Worm (Caenorhabditis elegans) whole organism, L3 larva: ENCODE data around the gene C51E3.9.

Source experiments
- R02D3.7 ChIP-seq: fragments of 150-350 bp; optimal IDR thresholded peaks from 2 replicates; lab custom pipeline; 2014; ENCODE audit warnings: missing biosample characterization, missing genetic modification characterization
- ama-1 ChIP-seq: fragments of 150-350 bp; optimal IDR thresholded peaks from 2 replicates; lab custom pipeline; 2018
- ceh-16 ChIP-seq: sonication (generic microtip); optimal IDR thresholded peaks from 2 replicates; lab custom pipeline; 2017; ENCODE audit warnings: missing biosample characterization, missing genetic modification characterization
- ceh-28 ChIP-seq: fragments of 150-350 bp; optimal IDR thresholded peaks from 2 replicates; lab custom pipeline; 2014; ENCODE audit warnings: missing biosample characterization, missing genetic modification reagents, missing genetic modification characterization
- ceh-82 ChIP-seq: fragments of 150-350 bp; optimal IDR thresholded peaks from 2 replicates; lab custom pipeline; 2014; ENCODE audit warnings: missing biosample characterization, missing genetic modification characterization
- daf-12 ChIP-seq: fragments of 150-350 bp; optimal IDR thresholded peaks from 2 replicates; lab custom pipeline; 2014; ENCODE audit warnings: missing biosample characterization, missing genetic modification reagents, missing genetic modification characterization
- egl-27 ChIP-seq: sonication (generic microtip); optimal IDR thresholded peaks from 4 replicates; lab custom pipeline; 2017; ENCODE audit warnings: missing biosample characterization, missing genetic modification reagents, missing genetic modification characterization
- egl-5 ChIP-seq: fragments of 150-350 bp; optimal IDR thresholded peaks from 2 replicates; lab custom pipeline; 2017; ENCODE audit warnings: missing biosample characterization, missing genetic modification reagents, missing genetic modification characterization, inconsistent platforms
- elt-1 ChIP-seq: fragments of 150-350 bp; optimal IDR thresholded peaks from 2 replicates; lab custom pipeline; 2014; ENCODE audit warnings: missing biosample characterization, missing genetic modification characterization
- elt-2 ChIP-seq: sonication (generic microtip); optimal IDR thresholded peaks from 2 replicates; lab custom pipeline; 2016; ENCODE audit warnings: missing genetic modification reagents, mild to moderate bottlenecking, missing genetic modification characterization, missing compliant biosample characterization
- elt-3 ChIP-seq, 3 experiments: fragments of 150-350 bp in 1 of 3; sonication (generic microtip) in 2 of 3; optimal IDR thresholded peaks; 2 replicates in 2 of 3; 4 replicates in 1 of 3; lab custom pipeline; 2014 to 2017; ENCODE audit warnings: missing biosample characterization in 3 of 3, missing genetic modification characterization in 3 of 3
- eor-1 ChIP-seq, 2 experiments: fragments of 150-350 bp; optimal IDR thresholded peaks; 2 replicates each; lab custom pipeline; 2014 to 2018; ENCODE audit warnings: missing biosample characterization in 2 of 2, missing genetic modification characterization in 2 of 2
- fkh-10 ChIP-seq: sonication (generic microtip); optimal IDR thresholded peaks from 2 replicates; lab custom pipeline; 2017; ENCODE audit warnings: missing biosample characterization, missing genetic modification reagents, missing genetic modification characterization
- fkh-2 ChIP-seq: fragments of 150-350 bp; optimal IDR thresholded peaks from 2 replicates; lab custom pipeline; 2014; ENCODE audit warnings: missing biosample characterization, missing genetic modification reagents, missing genetic modification characterization
- fos-1 ChIP-seq: fragments of 150-350 bp; optimal IDR thresholded peaks from 2 replicates; lab custom pipeline; 2014; ENCODE audit warnings: missing biosample characterization, missing genetic modification characterization
- jun-1 ChIP-seq: fragments of 150-350 bp; optimal IDR thresholded peaks from 2 replicates; lab custom pipeline; 2014; ENCODE audit warnings: missing biosample characterization, missing genetic modification reagents, missing genetic modification characterization
- lin-15B ChIP-seq: fragments of 150-350 bp; optimal IDR thresholded peaks from 2 replicates; lab custom pipeline; 2014; ENCODE audit warnings: missing biosample characterization, missing genetic modification characterization
- lin-39 ChIP-seq: fragments of 150-350 bp; optimal IDR thresholded peaks from 2 replicates; lab custom pipeline; 2018; ENCODE audit warnings: missing biosample characterization, missing genetic modification reagents, missing genetic modification characterization
- lsy-12 ChIP-seq: sonication (generic microtip); optimal IDR thresholded peaks from 2 replicates; lab custom pipeline; 2016; ENCODE audit warnings: mild to moderate bottlenecking, missing genetic modification characterization, missing compliant biosample characterization
- mdl-1 ChIP-seq: fragments of 150-350 bp; optimal IDR thresholded peaks from 2 replicates; lab custom pipeline; 2014; ENCODE audit warnings: missing biosample characterization, missing genetic modification characterization
- mml-1 ChIP-seq: fragments of 150-350 bp; sonication (generic microtip); optimal IDR thresholded peaks from 3 replicates; lab custom pipeline; 2014; ENCODE audit warnings: missing biosample characterization, missing genetic modification characterization
- nhr-12 ChIP-seq: fragments of 150-350 bp; optimal IDR thresholded peaks from 2 replicates; lab custom pipeline; 2014; ENCODE audit warnings: missing biosample characterization, missing genetic modification characterization
- nhr-23 ChIP-seq: fragments of 150-350 bp; optimal IDR thresholded peaks from 2 replicates; lab custom pipeline; 2014; ENCODE audit warnings: missing biosample characterization, missing genetic modification reagents, missing genetic modification characterization
- nhr-237 ChIP-seq: fragments of 150-350 bp; optimal IDR thresholded peaks from 2 replicates; lab custom pipeline; 2014; ENCODE audit warnings: missing biosample characterization, missing genetic modification characterization
- nhr-67 ChIP-seq: fragments of 150-350 bp; optimal IDR thresholded peaks from 2 replicates; lab custom pipeline; 2014; ENCODE audit warnings: missing biosample characterization, missing genetic modification characterization
- nhr-76 ChIP-seq: fragments of 150-350 bp; sonication (generic microtip); optimal IDR thresholded peaks from 5 replicates; lab custom pipeline; 2014; ENCODE audit warnings: missing biosample characterization, missing genetic modification characterization
- nhr-77 ChIP-seq: fragments of 150-350 bp; optimal IDR thresholded peaks from 2 replicates; lab custom pipeline; 2014; ENCODE audit warnings: missing biosample characterization, missing genetic modification characterization
- pha-4 ChIP-seq: fragments of 150-350 bp; optimal IDR thresholded peaks from 2 replicates; lab custom pipeline; 2014; ENCODE audit warnings: missing biosample characterization, missing genetic modification reagents, missing genetic modification characterization
- pqm-1 ChIP-seq: fragments of 150-350 bp; optimal IDR thresholded peaks from 2 replicates; lab custom pipeline; 2017; ENCODE audit warnings: missing biosample characterization, missing genetic modification characterization, inconsistent platforms
- sea-2 ChIP-seq: fragments of 150-350 bp; sonication (generic microtip); optimal IDR thresholded peaks from 4 replicates; lab custom pipeline; 2014; ENCODE audit warnings: missing biosample characterization, missing genetic modification reagents, missing genetic modification characterization
- snpc-4 ChIP-seq: fragments of 150-350 bp; optimal IDR thresholded peaks from 2 replicates; lab custom pipeline; 2014; ENCODE audit warnings: missing biosample characterization, missing genetic modification characterization
- tbx-2 ChIP-seq: sonication (generic microtip); optimal IDR thresholded peaks from 2 replicates; lab custom pipeline; 2016; ENCODE audit warnings: mild to moderate bottlenecking, missing genetic modification characterization, missing compliant biosample characterization
- unc-39 ChIP-seq: sonication (generic microtip); optimal IDR thresholded peaks from 4 replicates; lab custom pipeline; 2017; ENCODE audit warnings: missing biosample characterization, missing genetic modification characterization
- zag-1 ChIP-seq: fragments of 150-350 bp; optimal IDR thresholded peaks from 2 replicates; lab custom pipeline; 2014; ENCODE audit warnings: missing biosample characterization, missing genetic modification characterization
- ztf-11 ChIP-seq: fragments of 150-350 bp; optimal IDR thresholded peaks from 2 replicates; lab custom pipeline; 2014; ENCODE audit warnings: missing biosample characterization, missing genetic modification characterization
- ztf-4 ChIP-seq: fragments of 150-350 bp; optimal IDR thresholded peaks from 2 replicates; lab custom pipeline; 2014; ENCODE audit warnings: missing biosample characterization, missing genetic modification characterization

The C51E3.9 gene

ce11 chrV:10105412-10105811 lies 40.3 kb upstream of the C51E3.9 start, which contains the start of gene C08B6.2:
C08B6.2 (plus strand) TSS chrV:10105712.
- TF ChIP-seq tbx-2 (no peak), nhr-76 (no peak), egl-27 (tag; lab: Kevin White, UChicago) (no peak), mdl-1 (no peak), daf-12 (tag; lab: Kevin White, UChicago) (no peak), unc-39 (tag; lab: Kevin White, UChicago) (no peak), pha-4 (tag; lab: Kevin White, UChicago) (no peak), nhr-12 (tag; lab: Kevin White, UChicago) (no peak), nhr-23 (no peak)
- TF ChIP-seq, all 47 proteins: peak for 0

DNA sequence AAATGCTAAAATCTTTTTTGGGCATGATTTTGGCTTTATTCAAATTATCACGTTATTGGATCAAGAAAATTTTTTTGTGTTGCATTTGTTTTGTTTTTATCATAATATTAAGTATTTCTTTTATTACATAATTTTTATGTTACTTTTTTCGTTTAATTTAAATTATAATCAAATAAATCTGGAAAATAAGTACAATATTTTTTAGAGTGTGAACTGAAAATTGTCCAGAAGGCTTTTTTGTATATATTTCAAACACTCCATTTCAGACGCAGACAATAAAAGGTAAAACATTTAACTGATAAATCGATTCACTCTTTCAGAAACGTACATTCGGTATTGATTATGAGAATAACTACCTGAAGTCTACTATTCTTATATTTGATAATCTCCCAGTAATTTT lies 38.4 kb upstream of the C51E3.9 start, which contains the start of gene C08B6.11:
Gene C08B6.11 (plus strand): TSS at position 301 of the 400 bp plus-strand sequence.
- TF ChIP-seq ama-1 (lab: Kevin White, UChicago) (no peak), egl-5 (tag; lab: Kevin White, UChicago) (no peak), egl-27 (tag; lab: Kevin White, UChicago) (no peak), fkh-10 (GFP tag; lab: Kevin White, UChicago) (no peak), elt-3 (tag; optimal IDR thresholded peaks at IDR 0.05; lab: Kevin White, UChicago) (no peak), eor-1 (tag; optimal IDR thresholded peaks at IDR 0.05; lab: Kevin White, UChicago) (no peak), elt-1 (tag; lab: Kevin White, UChicago) (no peak), pqm-1 (tag; lab: Kevin White, UChicago) (no peak), ztf-4 (tag; lab: Kevin White, UChicago) (no peak), ceh-28 (no peak), snpc-4 (tag; lab: Kevin White, UChicago) (no peak), lin-15B (no peak), lsy-12 (tag; lab: Kevin White, UChicago) (no peak), fos-1 (tag; lab: Kevin White, UChicago) (no peak), ztf-11 (tag; lab: Kevin White, UChicago) (no peak), nhr-23 (no peak), jun-1 (tag; lab: Kevin White, UChicago) (no peak), elt-2 (tag; lab: Kevin White, UChicago) (no peak), zag-1 (tag; lab: Kevin White, UChicago) (no peak)

ce11 chrV:10111129-10111528 lies 34.6 kb upstream of the C51E3.9 start:
- TF ChIP-seq ceh-28: no peak
- no peak for TF ChIP-seq mml-1
- peak; percentile 5 for TF ChIP-seq pqm-1 (tag; lab: Kevin White, UChicago)
- peak; percentile 63 for TF ChIP-seq pha-4 (tag; lab: Kevin White, UChicago)
- no peak for TF ChIP-seq nhr-76
- TF ChIP-seq elt-2 (tag; lab: Kevin White, UChicago): peak; percentile 42
- TF ChIP-seq R02D3.7 (tag; lab: Kevin White, UChicago): no peak
- TF ChIP-seq, all 47 proteins: peak for 3

DNA sequence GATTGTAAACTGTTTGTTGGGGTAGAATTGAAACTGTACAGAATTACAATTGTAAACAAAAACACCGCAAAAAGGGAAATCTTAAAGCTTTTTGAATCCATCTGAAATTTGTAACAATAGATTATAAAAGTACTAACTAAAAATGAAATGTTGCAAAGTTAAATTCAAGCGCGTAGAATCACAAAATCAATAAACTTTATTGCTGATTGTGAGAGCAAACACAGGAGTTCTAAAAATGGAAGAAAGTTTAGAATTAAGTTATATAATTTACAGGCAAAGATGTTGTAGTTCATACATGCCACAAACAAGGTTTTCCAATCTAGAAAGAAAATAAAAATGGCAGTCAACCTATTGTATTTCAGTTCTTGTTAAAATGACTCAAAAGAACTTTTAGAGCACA lies 33.6 kb upstream of the C51E3.9 start, which contains the start of gene C08B6.3:
Gene C08B6.3 (minus strand): TSS at position 101 of the 400 bp plus-strand sequence.
- TF ChIP-seq ztf-11 (tag; lab: Kevin White, UChicago): no peak
- TF ChIP-seq tbx-2: no peak
- TF ChIP-seq mml-1: no peak
- TF ChIP-seq, all 47 proteins: peak for 0

DNA sequence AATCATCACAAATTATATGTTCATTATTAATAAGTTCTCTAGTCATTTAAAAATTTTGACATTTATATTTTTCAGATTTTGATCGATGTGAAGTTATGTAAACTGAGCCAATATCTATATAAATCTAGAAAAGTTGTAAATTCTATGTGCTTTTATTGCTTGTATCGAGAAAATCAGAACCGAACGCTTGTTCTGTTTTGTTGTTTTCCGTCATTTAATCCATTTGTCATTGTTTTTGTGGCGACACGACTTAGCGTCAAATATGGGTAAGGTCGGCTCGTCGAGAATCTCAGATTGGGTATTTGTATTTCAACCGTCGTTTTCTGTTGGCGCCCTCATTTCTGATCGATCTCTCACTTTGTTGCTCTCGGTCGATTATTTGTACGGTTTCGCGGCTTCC lies 31.4 kb upstream of the C51E3.9 start, which contains the start of gene cht-5:
Gene cht-5 (plus strand): TSS at position 301 of the 400 bp plus-strand sequence.
- no peak for TF ChIP-seq nhr-237
- no peak for TF ChIP-seq nhr-76
- TF ChIP-seq fkh-2: no peak
- TF ChIP-seq lsy-12 (tag; lab: Kevin White, UChicago): no peak
- TF ChIP-seq daf-12 (tag; lab: Kevin White, UChicago): no peak
- TF ChIP-seq elt-1 (tag; lab: Kevin White, UChicago): no peak
- no peak for TF ChIP-seq lin-39 (tag; lab: Kevin White, UChicago)
- no peak for TF ChIP-seq ceh-16
- no peak for TF ChIP-seq sea-2 (GFP tag; lab: Kevin White, UChicago)
- TF ChIP-seq R02D3.7 (tag; lab: Kevin White, UChicago): no peak
- no peak for TF ChIP-seq nhr-77 (tag; lab: Kevin White, UChicago)
- TF ChIP-seq elt-2 (tag; lab: Kevin White, UChicago): no peak
- TF ChIP-seq nhr-67 (tag; lab: Kevin White, UChicago): no peak
- no peak for TF ChIP-seq unc-39 (tag; lab: Kevin White, UChicago)
- TF ChIP-seq zag-1 (tag; lab: Kevin White, UChicago): no peak
- TF ChIP-seq nhr-12 (tag; lab: Kevin White, UChicago): no peak
- no peak for TF ChIP-seq tbx-2
- no peak for TF ChIP-seq ceh-82 (tag; lab: Kevin White, UChicago)
